Fruit fly (Drosophila melanogaster) whole organism, embryonic: ENCODE results near the gene CG34148.

Source experiments
- ATbp ChIP-seq: fragments of 200-800 bp; sonication (Bioruptor generic); optimal IDR thresholded peaks from 2 replicates; lab custom pipeline; 2017; ENCODE audit warnings: missing biosample characterization, mild to moderate bottlenecking, missing genetic modification characterization, missing genetic modification reagents
- Asciz ChIP-seq: fragments of 200-800 bp; sonication (Bioruptor generic); optimal IDR thresholded peaks from 2 replicates; lab custom pipeline; 2017; ENCODE audit warnings: missing biosample characterization, mild to moderate bottlenecking, missing genetic modification characterization, missing genetic modification reagents
- CG12155 ChIP-seq: fragments of 200-800 bp; sonication (Bioruptor generic); optimal IDR thresholded peaks from 3 replicates; lab custom pipeline; 2016; ENCODE audit warnings: missing biosample characterization, missing genetic modification characterization
- CG12299 ChIP-seq: fragments of 200-800 bp; sonication (Bioruptor generic); optimal IDR thresholded peaks from 2 replicates; lab custom pipeline; 2018; ENCODE audit warnings: missing biosample characterization, mild to moderate bottlenecking, missing genetic modification characterization
- CG12769 ChIP-seq: fragments of 200-800 bp; sonication (Bioruptor generic); optimal IDR thresholded peaks from 2 replicates; lab custom pipeline; 2019; ENCODE audit warnings: missing biosample characterization, mild to moderate bottlenecking, missing genetic modification characterization, moderate library complexity
- CG13424 ChIP-seq: fragments of 200-800 bp; sonication (Bioruptor generic); optimal IDR thresholded peaks from 2 replicates; lab custom pipeline; 2019; ENCODE audit warnings: missing biosample characterization, mild to moderate bottlenecking, missing genetic modification characterization, moderate library complexity
- CG13775 ChIP-seq: fragments of 200-800 bp; sonication (Bioruptor generic); optimal IDR thresholded peaks from 3 replicates; lab custom pipeline; 2017; ENCODE audit warnings: missing biosample characterization, mild to moderate bottlenecking, missing genetic modification characterization
- CG13894 ChIP-seq: fragments of 200-800 bp; sonication (Bioruptor generic); optimal IDR thresholded peaks from 3 replicates; lab custom pipeline; 2018; ENCODE audit warnings: missing biosample characterization, mild to moderate bottlenecking, missing genetic modification characterization, moderate library complexity
- CG15479 ChIP-seq: fragments of 200-800 bp; sonication (Bioruptor generic); optimal IDR thresholded peaks from 3 replicates; lab custom pipeline; 2019; ENCODE audit warnings: missing biosample characterization, mild to moderate bottlenecking, missing genetic modification characterization, moderate library complexity
- CG17186 ChIP-seq: fragments of 200-800 bp; sonication (Bioruptor generic); optimal IDR thresholded peaks from 3 replicates; lab custom pipeline; 2017; ENCODE audit warnings: missing biosample characterization, missing genetic modification reagents, missing genetic modification characterization
- CG2875 ChIP-seq: fragments of 200-800 bp; sonication (Bioruptor generic); optimal IDR thresholded peaks from 2 replicates; lab custom pipeline; 2017; ENCODE audit warnings: missing biosample characterization, mild to moderate bottlenecking, missing genetic modification characterization, missing genetic modification reagents
- CG31388 ChIP-seq: fragments of 200-800 bp; sonication (Bioruptor generic); optimal IDR thresholded peaks from 2 replicates; lab custom pipeline; 2016; ENCODE audit warnings: missing biosample characterization, missing genetic modification characterization
- CG3726 ChIP-seq: fragments of 200-800 bp; sonication (Bioruptor generic); IDR thresholded peaks from 3 replicates; pipeline ENCODE4, ENCODE4 v1.3.6; 2022; ENCODE audit warnings: missing biosample characterization, missing genetic modification characterization
- CG4617 ChIP-seq: fragments of 200-800 bp; sonication (Bioruptor generic); optimal IDR thresholded peaks from 3 replicates; lab custom pipeline; 2016; ENCODE audit warnings: missing biosample characterization, missing genetic modification characterization, borderline replicate concordance
- CG6175 ChIP-seq: fragments of 200-800 bp; sonication (Bioruptor generic); IDR thresholded peaks from 3 replicates; pipeline ENCODE4 v1.3.6; 2022; ENCODE audit warnings: missing biosample characterization, missing genetic modification characterization
- CG6683 ChIP-seq: fragments of 200-800 bp; sonication (Bioruptor generic); optimal IDR thresholded peaks from 2 replicates; lab custom pipeline; 2017; ENCODE audit warnings: missing biosample characterization, mild to moderate bottlenecking, missing genetic modification characterization, missing genetic modification reagents
- CG6813 ChIP-seq: fragments of 200-800 bp; sonication (Bioruptor generic); optimal IDR thresholded peaks from 2 replicates; lab custom pipeline; 2017; ENCODE audit warnings: missing biosample characterization, missing genetic modification characterization, mild to moderate bottlenecking, moderate library complexity, missing genetic modification reagents
- CG8388 ChIP-seq: fragments of 200-800 bp; sonication (Bioruptor generic); optimal IDR thresholded peaks from 2 replicates; lab custom pipeline; 2019; ENCODE audit warnings: missing biosample characterization, mild to moderate bottlenecking, missing genetic modification characterization, moderate library complexity
- CG9817 ChIP-seq: fragments of 200-800 bp; sonication (Bioruptor generic); optimal IDR thresholded peaks from 2 replicates; lab custom pipeline; 2018; ENCODE audit warnings: missing biosample characterization, mild to moderate bottlenecking, missing genetic modification characterization, moderate library complexity
- CHES-1-like ChIP-seq: fragments of 200-800 bp; sonication (Bioruptor generic); optimal IDR thresholded peaks from 2 replicates; lab custom pipeline; 2016; ENCODE audit warnings: missing biosample characterization, missing genetic modification characterization
- HmgZ ChIP-seq: fragments of 200-800 bp; sonication (Bioruptor generic); optimal IDR thresholded peaks from 2 replicates; lab custom pipeline; 2018; ENCODE audit warnings: missing biosample characterization, mild to moderate bottlenecking, missing genetic modification characterization
- Lim3 ChIP-seq: fragments of 200-800 bp; sonication (Bioruptor generic); IDR thresholded peaks from 2 replicates; pipeline ENCODE4 v1.3.6; 2022; ENCODE audit warnings: missing biosample characterization, missing genetic modification characterization
- Nf-YA ChIP-seq: fragments of 200-800 bp; sonication (Bioruptor generic); IDR thresholded peaks from 2 replicates; pipeline ENCODE4 v1.3.6; 2022; ENCODE audit warnings: missing biosample characterization, missing genetic modification characterization
- Ravus ChIP-seq: fragments of 200-800 bp; sonication (Bioruptor generic); IDR thresholded peaks from 2 replicates; pipeline ENCODE4 v1.3.6; 2022; ENCODE audit warnings: missing biosample characterization, missing genetic modification characterization
- Spps ChIP-seq: fragments of 200-800 bp; sonication (Bioruptor generic); optimal IDR thresholded peaks from 2 replicates; lab custom pipeline; 2018; ENCODE audit warnings: missing biosample characterization, mild to moderate bottlenecking, missing genetic modification characterization
- btn ChIP-seq: fragments of 200-800 bp; sonication (Bioruptor generic); optimal IDR thresholded peaks from 2 replicates; lab custom pipeline; 2016; ENCODE audit warnings: missing biosample characterization, missing genetic modification characterization
- cato ChIP-seq: fragments of 200-800 bp; sonication (Bioruptor generic); optimal IDR thresholded peaks from 2 replicates; lab custom pipeline; 2016; ENCODE audit warnings: missing biosample characterization, missing genetic modification characterization, borderline replicate concordance
- caup ChIP-seq: fragments of 200-800 bp; sonication (Bioruptor generic); optimal IDR thresholded peaks from 3 replicates; lab custom pipeline; 2017; ENCODE audit warnings: missing biosample characterization, mild to moderate bottlenecking, missing genetic modification characterization, moderate library complexity; ENCODE audit not compliant: severe bottlenecking
- ci ChIP-seq: fragments of 200-800 bp; sonication (Bioruptor generic); IDR thresholded peaks from 3 replicates; pipeline ENCODE4 v1.3.6; 2022; ENCODE audit warnings: missing biosample characterization, missing genetic modification characterization
- corto ChIP-seq: fragments of 200-800 bp; sonication (Bioruptor generic); optimal IDR thresholded peaks from 2 replicates; lab custom pipeline; 2016; ENCODE audit warnings: missing biosample characterization, mild to moderate bottlenecking, missing genetic modification characterization, moderate library complexity
- croc ChIP-seq: fragments of 200-800 bp; sonication (Bioruptor generic); conservative IDR thresholded peaks from 3 replicates; pipeline ENCODE4 v1.3.6; 2022; ENCODE audit warnings: missing biosample characterization, missing genetic modification characterization
- dmrt11E ChIP-seq: fragments of 200-800 bp; sonication (Bioruptor generic); optimal IDR thresholded peaks from 3 replicates; lab custom pipeline; 2018; ENCODE audit warnings: missing biosample characterization, mild to moderate bottlenecking, missing genetic modification characterization, moderate library complexity
- eyg ChIP-seq: fragments of 200-800 bp; sonication (Bioruptor generic); optimal IDR thresholded peaks from 3 replicates; lab custom pipeline; 2016; ENCODE audit warnings: missing biosample characterization, missing genetic modification characterization
- fru ChIP-seq: fragments of >200 bp; optimal IDR thresholded peaks from 2 replicates; lab custom pipeline; 2017
- fu2 ChIP-seq: fragments of 200-800 bp; sonication (Bioruptor generic); optimal IDR thresholded peaks from 2 replicates; lab custom pipeline; 2016; ENCODE audit warnings: missing biosample characterization, missing genetic modification characterization
- gce ChIP-seq: fragments of 200-800 bp; sonication (Bioruptor generic); IDR thresholded peaks from 3 replicates; pipeline ENCODE4 v1.3.6; 2022; ENCODE audit warnings: missing biosample characterization, missing genetic modification characterization
- gfzf ChIP-seq: fragments of 200-800 bp; sonication (Bioruptor generic); optimal IDR thresholded peaks from 2 replicates; lab custom pipeline; 2016; ENCODE audit warnings: missing biosample characterization, mild to moderate bottlenecking, missing genetic modification characterization, moderate library complexity
- nom ChIP-seq: fragments of 200-800 bp; sonication (Bioruptor generic); optimal IDR thresholded peaks from 2 replicates; lab custom pipeline; 2017; ENCODE audit warnings: missing biosample characterization, missing genetic modification characterization, mild to moderate bottlenecking, moderate library complexity, missing genetic modification reagents
- pho ChIP-seq: fragments of 200-800 bp; sonication (Bioruptor generic); optimal IDR thresholded peaks from 2 replicates; lab custom pipeline; 2016; ENCODE audit warnings: missing biosample characterization, missing genetic modification characterization
- pzg ChIP-seq: fragments of 200-800 bp; sonication (Bioruptor generic); optimal IDR thresholded peaks from 3 replicates; lab custom pipeline; 2018; ENCODE audit warnings: missing biosample characterization, mild to moderate bottlenecking, missing genetic modification characterization, moderate library complexity
- row ChIP-seq: fragments of 200-800 bp; sonication (Bioruptor generic); IDR thresholded peaks from 3 replicates; pipeline ENCODE4 v1.3.6; 2022; ENCODE audit warnings: missing biosample characterization, missing genetic modification characterization
- sc ChIP-seq, 3 experiments: fragments of >200 bp in 2 of 3; fragments of 200-800 bp in 1 of 3; sonication (Bioruptor generic) in 1 of 3; optimal IDR thresholded peaks; 2 replicates in 2 of 3; 3 replicates in 1 of 3; lab custom pipeline; 2017; ENCODE audit warnings: mild to moderate bottlenecking in 1 of 3, missing biosample characterization in 1 of 3, missing genetic modification characterization in 1 of 3, missing genetic modification reagents in 1 of 3
- shn ChIP-seq: fragments of 200-800 bp; sonication (Bioruptor generic); optimal IDR thresholded peaks from 3 replicates; lab custom pipeline; 2016; ENCODE audit warnings: missing biosample characterization, missing genetic modification characterization
- sima ChIP-seq: fragments of 200-800 bp; sonication (Bioruptor generic); optimal IDR thresholded peaks from 2 replicates; lab custom pipeline; 2016; ENCODE audit warnings: missing biosample characterization, missing genetic modification characterization
- slp2 ChIP-seq: fragments of 200-800 bp; sonication (Bioruptor generic); optimal IDR thresholded peaks from 2 replicates; lab custom pipeline; 2016; ENCODE audit warnings: missing biosample characterization, missing genetic modification characterization
- sug ChIP-seq: fragments of 200-800 bp; optimal IDR thresholded peaks from 2 replicates; lab custom pipeline; 2019; ENCODE audit warnings: missing biosample characterization, mild to moderate bottlenecking, missing genetic modification characterization, moderate library complexity
- tna ChIP-seq: fragments of 200-800 bp; sonication (Bioruptor generic); IDR thresholded peaks from 2 replicates; pipeline ENCODE4 v1.3.6; 2022; ENCODE audit warnings: missing biosample characterization, missing genetic modification characterization; ENCODE audit not compliant: partially characterized antibody
- trem ChIP-seq: fragments of 200-800 bp; optimal IDR thresholded peaks from 3 replicates; lab custom pipeline; 2019; ENCODE audit warnings: missing biosample characterization, mild to moderate bottlenecking, missing genetic modification characterization, moderate library complexity

CG34148 gene

DNA sequence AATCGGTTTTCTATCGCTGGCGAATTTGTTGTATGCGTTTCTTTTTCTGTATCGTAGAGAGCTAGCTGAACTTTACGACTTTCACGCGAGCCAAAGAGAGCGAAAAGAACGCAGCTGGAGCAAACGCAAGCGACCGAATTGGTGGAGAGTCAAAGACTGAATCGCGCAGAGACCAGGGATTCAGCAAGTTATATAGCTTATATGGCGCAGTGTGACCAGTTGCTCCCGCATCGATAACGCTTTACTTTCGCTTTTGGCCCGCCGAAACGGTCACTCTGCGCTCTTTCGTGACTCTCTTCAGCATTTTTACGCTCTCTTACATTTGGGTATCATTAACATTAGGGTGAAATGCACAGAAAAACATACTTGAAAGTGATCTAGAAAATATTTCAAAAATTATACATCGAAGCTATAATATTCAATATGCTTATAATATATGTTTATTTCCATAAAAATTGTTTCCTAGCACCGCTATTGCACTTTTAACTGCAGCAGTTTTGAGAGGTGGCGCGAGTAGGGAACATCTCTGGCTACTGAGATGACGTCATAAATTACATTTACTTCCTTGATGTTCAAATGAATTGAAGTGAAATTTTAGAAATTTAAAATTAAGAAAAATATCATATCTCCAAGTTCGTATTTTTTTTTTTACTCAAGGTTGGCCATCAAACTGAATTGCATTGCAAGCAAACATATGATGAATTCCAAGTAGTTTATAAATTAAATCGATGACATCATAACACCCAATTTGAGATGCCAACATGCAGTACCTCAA is 22.2 kb downstream of the CG34148 start, which contains the start of gene glec (continued):
- TF ChIP-seq Ravus (GFP tag; lab: Robert Waterston, UW) (no peak), HmgZ (tag; lab: Kevin White, UChicago) (peak; percentile 65), btn (GFP tag; lab: Kevin White, UChicago) (no peak), CG4617 (GFP tag; lab: Kevin White, UChicago) (no peak), gce (GFP tag; lab: Robert Waterston, UW) (peak; percentile 68; the same call in 2 of the 3 replicates), tna (peak; percentile 48; the same call in 1 of the 2 replicates), ATbp (GFP tag; lab: Kevin White, UChicago) (peak; percentile 6), CG13775 (GFP tag; lab: Kevin White, UChicago) (peak; percentile 53), CG15479 (GFP tag; lab: Kevin White, UChicago) (no peak), CG13424 (tag; lab: Kevin White, UChicago) (peak; percentile 51), CG3726 (GFP tag; lab: Robert Waterston, UW) (no peak), ci (GFP tag; lab: Robert Waterston, UW) (peak; percentile 90), trem (peak; percentile 16), dmrt11E (tag; lab: Kevin White, UChicago) (peak; percentile 56), sug (peak; percentile 36), CG6683 (GFP tag; lab: Kevin White, UChicago) (no peak), CG13894 (tag; lab: Kevin White, UChicago) (peak; percentile 70), caup (GFP tag; lab: Kevin White, UChicago) (peak; percentile 69), slp2 (GFP tag; lab: Kevin White, UChicago) (no peak), Nf-YA (no peak), CG6813 (GFP tag; lab: Kevin White, UChicago) (no peak), CG2875 (GFP tag; lab: Kevin White, UChicago) (peak; percentile 48), sc (optimal IDR thresholded peaks at IDR 0.05; lab: Kevin White, UChicago) (no peak), sc (GFP tag; optimal IDR thresholded peaks at IDR 0.05; lab: Kevin White, UChicago) (no peak), Spps (no peak), pho (GFP tag; lab: Kevin White, UChicago) (no peak), CHES-1-like (GFP tag; lab: Kevin White, UChicago) (peak; percentile 1), CG12155 (GFP tag; lab: Kevin White, UChicago) (no peak), row (GFP tag; lab: Robert Waterston, UW) (peak; percentile 82), pzg (GFP tag; lab: Kevin White, UChicago) (peak; percentile 70), CG8388 (GFP tag; lab: Kevin White, UChicago) (peak; percentile 16), corto (peak; percentile 62), fru (lab: Kevin White, UChicago) (no peak), sima (GFP tag; lab: Kevin White, UChicago) (no peak), CG12769 (tag; lab: Kevin White, UChicago) (peak; percentile 77), eyg (GFP tag; lab: Kevin White, UChicago) (no peak), croc (GFP tag; lab: Robert Waterston, UW) (no peak), CG12299 (tag; lab: Kevin White, UChicago) (peak; percentile 1), nom (GFP tag; lab: Kevin White, UChicago) (peak; percentile 46), CG9817 (peak; percentile 11), CG31388 (no peak), Asciz (GFP tag; lab: Kevin White, UChicago) (no peak), cato (GFP tag; lab: Kevin White, UChicago) (no peak), Lim3 (no peak), fu2 (GFP tag; lab: Kevin White, UChicago) (no peak), CG17186 (GFP tag; lab: Kevin White, UChicago) (no peak), CG6175 (GFP tag; lab: Robert Waterston, UW) (peak; percentile 6; the same call in 1 of the 3 replicates), shn (GFP tag; lab: Kevin White, UChicago) (no peak), gfzf (GFP tag; lab: Kevin White, UChicago) (peak; percentile 92)
